Fruit fly (Drosophila melanogaster): ENCODE measurements around the gene p24-2.

p24-2 gene

DNA sequence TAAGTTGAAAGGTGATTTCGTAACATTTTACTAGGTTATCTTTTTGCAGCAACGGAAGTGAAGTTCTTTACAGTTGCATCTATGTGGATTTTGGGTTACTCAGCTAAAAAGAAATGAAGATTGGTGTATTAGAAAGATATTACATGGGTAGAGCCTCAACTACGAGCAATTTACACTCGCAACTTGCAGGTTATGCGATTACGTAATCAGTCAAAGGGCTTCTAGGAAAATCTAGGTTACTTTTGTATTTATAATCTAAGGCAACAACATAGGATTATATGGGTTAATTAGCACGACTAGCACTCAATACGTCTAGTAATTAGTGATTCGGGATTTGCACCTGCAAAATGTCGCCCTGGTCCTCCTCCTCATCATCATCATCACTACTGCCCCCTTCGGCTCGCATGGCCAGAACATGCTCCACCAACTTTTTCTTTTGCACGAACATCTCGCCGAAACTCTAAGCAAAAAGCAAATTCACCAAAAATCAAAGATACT lies 18.3 kb downstream of the p24-2 start, which contains the start of gene Dhc1:
TSS of gene Dhc1 (minus strand) at position 448 of the 498 bp plus-strand sequence.
- no peak for TF ChIP-seq Dll (optimal IDR thresholded peaks at IDR 0.05)

DNA sequence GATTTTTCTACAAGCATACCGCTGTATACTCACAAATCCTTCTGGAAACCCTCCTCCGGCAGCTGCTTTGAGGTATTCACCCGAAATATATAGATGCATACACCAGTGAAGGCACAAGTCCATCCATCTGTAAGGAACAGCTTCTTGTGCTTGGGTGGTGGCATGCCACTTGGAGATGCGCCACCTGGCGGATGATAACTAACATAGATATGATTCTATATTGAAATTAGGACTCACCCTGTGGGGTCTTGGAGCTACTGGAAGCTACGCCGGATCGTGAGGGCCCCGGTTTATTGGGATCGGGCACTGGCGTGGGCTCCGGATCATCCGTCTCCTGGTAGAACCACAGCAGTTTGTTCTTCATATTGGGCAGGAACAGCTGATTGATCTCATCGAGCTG lies 19.4 kb downstream of the p24-2 start:
- TF ChIP-seq Dll (optimal IDR thresholded peaks at IDR 0.05) (no peak), CG8478 (optimal IDR thresholded peaks at IDR 0.05) (no peak), EcR (GFP tag; optimal IDR thresholded peaks at IDR 0.05) (no peak), pan (optimal IDR thresholded peaks at IDR 0.05) (no peak), usp (GFP tag; optimal IDR thresholded peaks at IDR 0.05) (no peak), psq (optimal IDR thresholded peaks at IDR 0.05) (no peak)

DNA sequence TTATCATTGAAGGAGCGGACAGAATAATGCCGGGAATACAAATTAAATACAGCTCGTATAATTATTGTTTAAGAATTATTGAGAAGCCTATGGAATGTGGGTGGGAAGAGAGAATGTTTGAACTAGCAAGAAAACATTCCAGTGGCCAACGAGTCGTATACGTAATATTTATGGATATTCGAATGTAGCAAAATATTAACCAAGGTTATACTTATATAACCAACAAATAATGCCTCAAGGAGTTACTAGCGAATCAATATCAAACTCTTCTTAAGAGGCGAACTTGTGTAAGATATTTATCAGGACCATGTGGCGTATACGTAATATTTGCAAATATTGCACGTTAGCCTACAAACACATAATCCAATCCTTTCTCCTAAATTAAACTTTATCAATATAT lies 27.2 kb downstream of the p24-2 start:
- no peak for TF ChIP-seq usp (GFP tag; optimal IDR thresholded peaks at IDR 0.05)
- no peak for TF ChIP-seq psq (optimal IDR thresholded peaks at IDR 0.05)
- no peak for TF ChIP-seq CG8478 (optimal IDR thresholded peaks at IDR 0.05)
- no peak for TF ChIP-seq Dll (optimal IDR thresholded peaks at IDR 0.05)
- TF ChIP-seq pan (optimal IDR thresholded peaks at IDR 0.05) = no peak
- TF ChIP-seq EcR (GFP tag; optimal IDR thresholded peaks at IDR 0.05) = no peak

DNA sequence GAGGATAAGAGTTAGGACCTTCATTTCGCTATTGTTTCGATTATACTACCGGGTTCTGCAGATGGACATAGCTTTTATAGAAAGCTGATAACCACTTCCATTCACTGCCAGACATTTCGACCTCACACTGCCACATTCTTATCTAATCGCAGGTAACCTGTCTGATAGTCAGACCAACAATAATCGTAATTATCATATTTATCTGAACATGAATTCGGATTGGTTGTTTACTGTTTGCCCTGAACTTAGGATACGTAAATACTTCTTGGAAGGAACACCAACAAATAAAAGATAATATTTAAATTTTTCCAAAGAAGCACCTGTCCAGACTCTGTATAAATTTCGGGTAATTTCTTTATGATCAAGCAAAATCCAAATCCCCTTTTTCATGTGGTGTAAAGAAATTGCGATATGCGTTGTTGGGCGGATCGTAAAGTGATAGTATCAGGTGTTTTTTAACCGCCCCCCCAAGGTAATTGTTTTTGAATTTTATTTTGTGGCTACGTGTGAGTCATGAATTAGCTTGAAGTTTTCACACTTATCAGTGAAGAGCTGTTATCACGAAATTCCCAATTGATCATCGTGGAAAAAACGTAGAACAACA lies 46.4 kb downstream of the p24-2 start, which contains the start of gene Fst:
TSS of gene Fst (minus strand) at position 51 of the 604 bp plus-strand sequence.
- TF ChIP-seq usp (GFP tag; optimal IDR thresholded peaks at IDR 0.05) = no peak
- no peak for TF ChIP-seq CG8478 (optimal IDR thresholded peaks at IDR 0.05)
- no peak for TF ChIP-seq psq (optimal IDR thresholded peaks at IDR 0.05)

DNA sequence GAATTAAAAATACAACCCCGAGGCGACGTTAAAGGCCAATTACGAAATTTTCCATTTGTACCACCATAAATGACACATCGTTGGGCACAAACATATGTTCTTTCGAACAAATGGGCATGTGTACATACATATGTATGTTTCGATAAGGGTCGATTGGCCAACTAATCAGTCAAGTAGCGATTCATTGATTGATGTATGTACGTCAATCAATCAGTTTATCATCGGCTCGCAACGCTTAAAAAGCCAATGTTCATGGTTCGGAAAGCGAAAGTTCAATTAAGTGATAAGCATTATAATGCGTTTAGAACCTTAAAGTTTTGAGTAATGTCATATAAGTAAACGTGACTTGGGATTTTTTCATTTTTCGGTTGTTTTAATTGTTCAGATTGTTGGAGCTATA lies 48.0 kb downstream of the p24-2 start:
- TF ChIP-seq CG8478 (optimal IDR thresholded peaks at IDR 0.05) = no peak
- TF ChIP-seq EcR (GFP tag; optimal IDR thresholded peaks at IDR 0.05) = no peak
- no peak for TF ChIP-seq pan (optimal IDR thresholded peaks at IDR 0.05)
- TF ChIP-seq psq (optimal IDR thresholded peaks at IDR 0.05) = no peak
- no peak for TF ChIP-seq Dll (optimal IDR thresholded peaks at IDR 0.05)
- no peak for TF ChIP-seq usp (GFP tag; optimal IDR thresholded peaks at IDR 0.05)

DNA sequence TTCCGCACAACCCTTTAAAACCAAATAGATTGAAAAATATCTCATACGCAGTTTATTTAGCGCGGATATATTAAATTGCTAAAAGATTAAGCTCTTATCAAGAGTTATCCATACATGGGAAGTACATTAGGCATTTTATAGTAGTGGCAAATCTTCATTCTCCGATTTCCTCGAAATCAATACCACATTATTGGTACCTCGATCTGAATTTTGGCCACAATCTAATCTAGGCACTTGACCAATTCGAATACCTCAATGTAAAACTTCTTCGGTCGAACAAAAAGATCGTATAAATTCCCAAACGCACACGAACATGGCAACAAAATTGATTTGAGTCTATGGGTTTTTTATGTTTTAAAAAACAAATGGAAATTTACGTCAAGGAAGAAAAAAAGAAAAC lies 48.6 kb downstream of the p24-2 start:
- TF ChIP-seq usp (GFP tag; optimal IDR thresholded peaks at IDR 0.05) (no peak), pan (optimal IDR thresholded peaks at IDR 0.05) (no peak), psq (optimal IDR thresholded peaks at IDR 0.05) (no peak), Dll (optimal IDR thresholded peaks at IDR 0.05) (no peak), CG8478 (optimal IDR thresholded peaks at IDR 0.05) (no peak), EcR (GFP tag; optimal IDR thresholded peaks at IDR 0.05) (no peak)

DNA sequence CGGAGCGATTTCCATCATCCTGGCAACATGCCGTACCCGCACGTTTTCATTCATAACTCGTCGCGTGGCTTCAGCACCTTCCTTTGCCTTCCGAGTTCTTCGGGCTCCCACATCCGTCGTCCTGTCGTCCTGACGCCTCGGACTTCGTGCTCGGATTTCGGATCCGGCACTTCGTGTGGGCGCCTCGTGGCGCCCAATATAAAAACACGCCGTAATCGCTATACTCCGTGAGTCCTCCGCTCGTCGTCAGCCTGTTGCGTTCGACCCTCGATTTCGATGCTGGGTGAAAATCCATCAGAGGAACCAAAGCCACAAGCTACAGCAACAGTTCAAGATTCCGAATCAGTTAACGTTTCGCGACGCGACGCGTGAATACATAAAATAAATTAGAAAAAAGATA lies 52.3 kb downstream of the p24-2 start:
- no peak for TF ChIP-seq EcR (GFP tag; optimal IDR thresholded peaks at IDR 0.05)
- TF ChIP-seq psq (optimal IDR thresholded peaks at IDR 0.05) = no peak
- no peak for TF ChIP-seq CG8478 (optimal IDR thresholded peaks at IDR 0.05)
- no peak for TF ChIP-seq usp (GFP tag; optimal IDR thresholded peaks at IDR 0.05)
- TF ChIP-seq pan (optimal IDR thresholded peaks at IDR 0.05) = no peak
- TF ChIP-seq Dll (optimal IDR thresholded peaks at IDR 0.05) = no peak

DNA sequence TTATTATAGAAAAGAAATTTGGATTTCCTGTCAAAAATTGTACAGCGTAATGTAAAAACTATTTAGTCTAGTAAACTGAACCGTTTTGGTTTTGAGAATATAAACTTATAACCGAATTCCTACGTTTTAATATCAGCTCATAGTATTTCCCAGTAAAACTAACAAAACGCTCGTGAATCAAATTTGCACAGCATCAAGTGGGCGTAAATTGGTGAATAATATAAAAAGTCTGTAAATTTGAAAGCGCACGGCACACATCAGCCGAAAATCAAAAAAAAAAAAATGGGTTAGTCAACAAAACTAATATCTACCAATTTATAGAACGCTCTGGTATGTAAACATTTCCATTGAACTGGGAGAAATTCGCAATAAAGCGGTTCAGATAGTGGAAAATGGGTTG lies 54.7 kb downstream of the p24-2 start, which contains the start of gene Dh44:
TSS of gene Dh44 (plus strand) at position 301 of the 400 bp plus-strand sequence.
- no peak for TF ChIP-seq Dll (optimal IDR thresholded peaks at IDR 0.05)
- TF ChIP-seq pan (optimal IDR thresholded peaks at IDR 0.05) = no peak
